Worm (Caenorhabditis elegans) whole organism, mixed stage, embryonic: ENCODE measurements around the gene bar-1.

Experiments
- M03D4.4 ChIP-seq: sonication (generic microtip); optimal IDR thresholded peaks from 2 replicates; lab custom pipeline; 2017; ENCODE audit warnings: mild to moderate bottlenecking, missing genetic modification characterization, missing compliant biosample characterization
- bed-3 ChIP-seq: fragments of 200-800 bp; sonication (Bioruptor generic); optimal IDR thresholded peaks from 3 replicates; lab custom pipeline; 2018; ENCODE audit warnings: mild to moderate bottlenecking, missing genetic modification characterization, moderate library complexity, missing compliant biosample characterization
- blmp-1 ChIP-seq: fragments of 150-350 bp; optimal IDR thresholded peaks from 2 replicates; lab custom pipeline; 2014; ENCODE audit warnings: missing biosample characterization, missing genetic modification characterization
- ceh-39 ChIP-seq: fragments of 150-350 bp; optimal IDR thresholded peaks from 2 replicates; lab custom pipeline; 2014; ENCODE audit warnings: missing biosample characterization, missing genetic modification characterization
- ceh-43 ChIP-seq: fragments of 200-800 bp; sonication (Bioruptor generic); optimal IDR thresholded peaks from 2 replicates; lab custom pipeline; 2018; ENCODE audit warnings: mild to moderate bottlenecking, missing genetic modification characterization, moderate library complexity, missing compliant biosample characterization
- ceh-83 ChIP-seq: fragments of 200-800 bp; sonication (Bioruptor generic); optimal IDR thresholded peaks from 2 replicates; lab custom pipeline; 2018; ENCODE audit warnings: mild to moderate bottlenecking, missing genetic modification characterization, missing compliant biosample characterization
- ces-1 ChIP-seq: fragments of 150-350 bp; optimal IDR thresholded peaks from 2 replicates; lab custom pipeline; 2014; ENCODE audit warnings: missing biosample characterization, missing genetic modification reagents, missing genetic modification characterization
- cnd-1 ChIP-seq: fragments of 200-800 bp; sonication (Bioruptor generic); optimal IDR thresholded peaks from 2 replicates; lab custom pipeline; 2018; ENCODE audit warnings: mild to moderate bottlenecking, missing genetic modification characterization, missing compliant biosample characterization
- elt-1 ChIP-seq: sonication (generic microtip); optimal IDR thresholded peaks from 2 replicates; lab custom pipeline; 2017; ENCODE audit warnings: missing genetic modification characterization, mild to moderate bottlenecking, missing compliant biosample characterization, antibody characterized with exemption, moderate library complexity, borderline replicate concordance; ENCODE audit not compliant: insufficient read depth
- elt-3 ChIP-seq: fragments of 150-350 bp; optimal IDR thresholded peaks from 2 replicates; lab custom pipeline; 2014; ENCODE audit warnings: missing biosample characterization, missing genetic modification characterization
- flh-1 ChIP-seq: fragments of 200-800 bp; sonication (Bioruptor generic); optimal IDR thresholded peaks from 2 replicates; lab custom pipeline; 2018; ENCODE audit warnings: mild to moderate bottlenecking, missing genetic modification characterization, moderate library complexity, missing compliant biosample characterization
- ham-2 ChIP-seq: fragments of 200-800 bp; sonication (Bioruptor generic); optimal IDR thresholded peaks from 2 replicates; lab custom pipeline; 2018; ENCODE audit warnings: mild to moderate bottlenecking, missing genetic modification characterization, missing compliant biosample characterization
- hlh-1 ChIP-seq: fragments of 150-350 bp; optimal IDR thresholded peaks from 2 replicates; lab custom pipeline; 2014; ENCODE audit warnings: missing biosample characterization, missing genetic modification reagents, missing genetic modification characterization
- lin-13 ChIP-seq: fragments of 150-350 bp; optimal IDR thresholded peaks from 2 replicates; lab custom pipeline; 2014; ENCODE audit warnings: missing biosample characterization, missing genetic modification characterization
- lin-32 ChIP-seq: fragments of 200-800 bp; sonication (Bioruptor generic); optimal IDR thresholded peaks from 2 replicates; lab custom pipeline; 2018; ENCODE audit warnings: mild to moderate bottlenecking, missing genetic modification characterization, missing compliant biosample characterization
- mls-2 ChIP-seq: sonication (generic microtip); optimal IDR thresholded peaks from 2 replicates; lab custom pipeline; 2016; ENCODE audit warnings: mild to moderate bottlenecking, missing genetic modification characterization, moderate library complexity, missing compliant biosample characterization
- nhr-12 ChIP-seq: fragments of 150-350 bp; optimal IDR thresholded peaks from 2 replicates; lab custom pipeline; 2014; ENCODE audit warnings: missing biosample characterization, missing genetic modification characterization
- nhr-2 ChIP-seq: fragments of 150-350 bp; optimal IDR thresholded peaks from 2 replicates; lab custom pipeline; 2014; ENCODE audit warnings: missing biosample characterization, missing genetic modification characterization
- nhr-237 ChIP-seq: fragments of 150-350 bp; optimal IDR thresholded peaks from 2 replicates; lab custom pipeline; 2014; ENCODE audit warnings: missing biosample characterization, missing genetic modification characterization
- nhr-76 ChIP-seq: sonication (generic microtip); optimal IDR thresholded peaks from 2 replicates; lab custom pipeline; 2017; ENCODE audit warnings: missing biosample characterization, missing genetic modification characterization
- pha-4 ChIP-seq: fragments of 150-350 bp; optimal IDR thresholded peaks from 2 replicates; lab custom pipeline; 2018; ENCODE audit warnings: missing biosample characterization, missing genetic modification reagents, missing genetic modification characterization
- sem-2 ChIP-seq: fragments of 200-800 bp; sonication (Bioruptor generic); optimal IDR thresholded peaks from 2 replicates; lab custom pipeline; 2018; ENCODE audit warnings: mild to moderate bottlenecking, missing genetic modification characterization, missing compliant biosample characterization
- snpc-4 ChIP-seq: fragments of 150-350 bp; optimal IDR thresholded peaks from 2 replicates; lab custom pipeline; 2014; ENCODE audit warnings: missing biosample characterization, missing genetic modification characterization
- sptf-1 ChIP-seq: sonication (generic microtip); optimal IDR thresholded peaks from 2 replicates; lab custom pipeline; 2017; ENCODE audit warnings: mild to moderate bottlenecking, missing genetic modification characterization, moderate library complexity, missing compliant biosample characterization
- unc-120 ChIP-seq: sonication (generic microtip); optimal IDR thresholded peaks from 2 replicates; lab custom pipeline; 2017; ENCODE audit warnings: missing genetic modification characterization, missing compliant biosample characterization; ENCODE audit not compliant: poor library complexity, severe bottlenecking
- zip-8 ChIP-seq: fragments of 150-350 bp; optimal IDR thresholded peaks from 2 replicates; lab custom pipeline; 2014; ENCODE audit warnings: missing biosample characterization, missing genetic modification characterization
- ztf-11 ChIP-seq: fragments of 150-350 bp; optimal IDR thresholded peaks from 2 replicates; lab custom pipeline; 2014; ENCODE audit warnings: missing biosample characterization, missing genetic modification characterization

Gene bar-1

ce11 chrX:7170575-7171297 lies at the start of gene bar-1:
Gene bar-1, minus strand, starts transcription at chrX:7170625.
- TF ChIP-seq ceh-43, result no peak
- no peak for TF ChIP-seq sem-2 (GFP tag; lab: Kevin White, UChicago)
- TF ChIP-seq ceh-83, result no peak
- TF ChIP-seq elt-1 (tag; lab: Kevin White, UChicago), result no peak
- TF ChIP-seq unc-120, result no peak
- TF ChIP-seq nhr-2 (tag; lab: Kevin White, UChicago), result no peak
- TF ChIP-seq elt-3, result no peak
- no peak for TF ChIP-seq bed-3 (GFP tag; lab: Kevin White, UChicago)
- TF ChIP-seq sptf-1 (tag; lab: Kevin White, UChicago), result no peak
- TF ChIP-seq nhr-237, result no peak
- TF ChIP-seq zip-8 (tag; lab: Kevin White, UChicago), result no peak
- no peak for TF ChIP-seq ceh-39
- no peak for TF ChIP-seq pha-4 (tag; lab: Kevin White, UChicago)
- TF ChIP-seq lin-13 (tag; lab: Kevin White, UChicago), result no peak
- TF ChIP-seq M03D4.4 (tag; lab: Kevin White, UChicago), result no peak
- no peak for TF ChIP-seq nhr-12 (tag; lab: Kevin White, UChicago)

DNA sequence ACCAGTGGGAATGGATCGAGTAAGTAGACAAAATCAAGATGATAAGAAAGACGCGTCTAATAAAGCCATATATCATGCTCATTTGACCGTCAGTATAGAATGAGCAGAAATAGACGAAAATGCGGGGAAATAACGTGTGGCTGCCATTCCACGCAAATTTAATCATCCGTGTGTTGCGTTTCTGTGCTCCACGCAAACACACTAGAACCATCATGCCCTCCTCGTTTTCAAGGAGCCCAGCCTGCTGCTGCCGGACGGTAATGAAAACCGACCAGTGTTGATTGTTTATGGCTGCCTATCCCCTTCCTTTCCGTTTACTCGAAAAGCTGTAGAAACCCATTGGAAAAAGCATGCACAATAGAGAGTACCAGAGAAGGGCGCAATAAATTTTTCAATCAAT lies 49.8 kb upstream of the bar-1 start:
- TF ChIP-seq mls-2 (tag; lab: Kevin White, UChicago), result peak; percentile 54
- peak; percentile 63 for TF ChIP-seq ces-1 (GFP tag; lab: Kevin White, UChicago)
- TF ChIP-seq nhr-2 (tag; lab: Kevin White, UChicago), result no peak
- TF ChIP-seq, all 35 proteins: peak for 2

ce11 chrX:7217704-7218479 lies 47.5 kb upstream of the bar-1 start, which contains the start of gene syd-9:
Gene syd-9, plus strand, starts transcription at chrX:7218097.
- TF ChIP-seq mls-2 (tag; lab: Kevin White, UChicago) (peak; percentile 49), sptf-1 (tag; lab: Kevin White, UChicago) (peak; percentile 32), nhr-237 (no peak), lin-32 (GFP tag; lab: Kevin White, UChicago) (no peak), elt-3 (no peak)

DNA sequence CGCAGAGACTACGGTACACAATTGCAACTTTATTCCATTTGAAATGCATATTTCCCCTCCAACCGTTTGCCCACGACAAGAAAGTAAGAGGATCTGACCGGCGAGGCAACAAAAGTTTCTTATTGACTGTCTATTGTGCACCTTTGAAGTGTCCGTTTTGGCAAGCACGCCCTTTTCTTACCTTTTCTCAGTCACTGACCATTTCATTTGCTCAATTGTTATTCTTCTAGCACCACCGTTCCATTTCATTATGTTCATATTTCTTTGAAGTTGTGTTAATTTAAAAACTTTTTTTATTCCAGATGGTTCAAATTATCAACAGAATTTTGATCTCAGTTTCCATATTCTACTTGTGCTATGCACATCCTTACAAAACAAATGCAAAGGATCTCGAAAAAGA lies 41.0 kb upstream of the bar-1 start, which contains the start of gene spp-22:
Gene spp-22 (plus strand): TSS at position 301 of the 400 bp plus-strand sequence.
- TF ChIP-seq ham-2 (GFP tag; lab: Kevin White, UChicago), result no peak
- TF ChIP-seq snpc-4, result no peak
- no peak for TF ChIP-seq ceh-83
- no peak for TF ChIP-seq mls-2 (tag; lab: Kevin White, UChicago)
- no peak for TF ChIP-seq hlh-1 (tag; lab: Kevin White, UChicago)
- TF ChIP-seq sem-2 (GFP tag; lab: Kevin White, UChicago), result no peak
- TF ChIP-seq flh-1, result no peak
- TF ChIP-seq ztf-11, result no peak
- no peak for TF ChIP-seq pha-4 (tag; lab: Kevin White, UChicago)
- TF ChIP-seq nhr-2 (tag; lab: Kevin White, UChicago), result no peak
- no peak for TF ChIP-seq nhr-76
- TF ChIP-seq cnd-1 (tag; lab: Kevin White, UChicago), result no peak
- TF ChIP-seq blmp-1 (tag; lab: Kevin White, UChicago), result no peak
- no peak for TF ChIP-seq lin-13 (tag; lab: Kevin White, UChicago)
- no peak for TF ChIP-seq ceh-39
- TF ChIP-seq ces-1 (GFP tag; lab: Kevin White, UChicago), result no peak
- no peak for TF ChIP-seq bed-3 (GFP tag; lab: Kevin White, UChicago)

- peak; percentile 41 for TF ChIP-seq hlh-1 (tag; lab: Kevin White, UChicago)
- no peak for TF ChIP-seq ces-1 (GFP tag; lab: Kevin White, UChicago)
These were observed 40.2 kb upstream of the bar-1 start for ce11 chrX:7210467-7211107.
